Worm (Caenorhabditis elegans) whole organism, midembryonic: ENCODE results near the gene srz-31.

Experiments used
- T22C8.4 ChIP-seq: fragments of 200-800 bp; sonication (Bioruptor generic); IDR thresholded peaks from 2 replicates; pipeline ENCODE4 v1.3.6; 2022; ENCODE audit warnings: missing genetic modification characterization, missing compliant biosample characterization
- cog-1 ChIP-seq: sonication (generic microtip); optimal IDR thresholded peaks from 2 replicates; lab custom pipeline; 2016; ENCODE audit warnings: missing genetic modification characterization, missing compliant biosample characterization
- flt-1 ChIP-seq: fragments of 200-800 bp; sonication (Bioruptor generic); IDR thresholded peaks from 2 replicates; pipeline ENCODE4 v1.3.6; 2022; ENCODE audit warnings: missing genetic modification characterization, missing compliant biosample characterization
- klf-2 ChIP-seq: fragments of 200-800 bp; sonication (Bioruptor generic); conservative IDR thresholded peaks from 2 replicates; pipeline ENCODE4 v1.3.6; 2022; ENCODE audit warnings: missing genetic modification reagents, missing genetic modification characterization, missing compliant biosample characterization
- med-1 ChIP-seq: sonication (generic microtip); optimal IDR thresholded peaks from 2 replicates; lab custom pipeline; 2017; ENCODE audit warnings: missing genetic modification characterization, mild to moderate bottlenecking, missing compliant biosample characterization, antibody characterized with exemption, missing genetic modification reagents; ENCODE audit not compliant: insufficient read depth
- ref-1 ChIP-seq: fragments of 200-800 bp; sonication (Bioruptor generic); conservative IDR thresholded peaks from 2 replicates; pipeline ENCODE4 v1.3.6; 2022; ENCODE audit warnings: missing genetic modification reagents, missing genetic modification characterization, missing compliant biosample characterization
- tab-1 ChIP-seq: fragments of 200-800 bp; sonication (Bioruptor generic); IDR thresholded peaks from 2 replicates; pipeline ENCODE4 v1.3.6; 2022; ENCODE audit warnings: missing genetic modification characterization, missing compliant biosample characterization
- ztf-23 ChIP-seq: fragments of 200-800 bp; sonication (Bioruptor generic); IDR thresholded peaks from 2 replicates; pipeline ENCODE4 v1.3.6; 2022; ENCODE audit warnings: missing genetic modification reagents, missing genetic modification characterization, missing compliant biosample characterization
- ztf-29 ChIP-seq: fragments of 200-800 bp; sonication (Bioruptor generic); IDR thresholded peaks from 2 replicates; pipeline ENCODE4 v1.3.6; 2022; ENCODE audit warnings: missing genetic modification reagents, missing genetic modification characterization, missing compliant biosample characterization

The srz-31 gene

DNA sequence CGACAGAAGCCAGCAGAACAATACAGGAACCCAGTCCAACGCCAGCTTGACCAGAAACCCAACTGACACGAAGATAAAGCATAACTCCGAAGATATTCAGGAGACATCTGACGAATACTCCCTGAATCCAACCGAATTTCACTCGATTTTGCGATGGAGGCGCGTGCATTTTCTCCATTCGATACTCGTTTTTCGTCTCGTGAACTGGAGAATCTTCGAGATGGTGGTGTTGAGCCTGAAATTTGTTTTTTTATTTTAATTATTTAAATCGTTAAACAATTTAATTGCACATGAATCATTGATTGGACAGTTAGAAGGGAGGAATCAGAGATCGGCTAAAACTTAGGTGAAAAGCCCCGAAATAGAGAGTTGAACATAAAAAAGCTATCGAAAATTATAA, 22.8 kb upstream of the srz-31 start:
- TF ChIP-seq med-1 (no peak), cog-1 (tag; lab: Kevin White, UChicago) (no peak), T22C8.4 (GFP tag; lab: Robert Waterston, UW) (no peak), ref-1 (GFP tag; lab: Robert Waterston, UW) (no peak), klf-2 (no peak), flt-1 (GFP tag; lab: Robert Waterston, UW) (no peak), tab-1 (GFP tag; lab: Robert Waterston, UW) (no peak), ztf-29 (no peak), ztf-23 (no peak)

DNA sequence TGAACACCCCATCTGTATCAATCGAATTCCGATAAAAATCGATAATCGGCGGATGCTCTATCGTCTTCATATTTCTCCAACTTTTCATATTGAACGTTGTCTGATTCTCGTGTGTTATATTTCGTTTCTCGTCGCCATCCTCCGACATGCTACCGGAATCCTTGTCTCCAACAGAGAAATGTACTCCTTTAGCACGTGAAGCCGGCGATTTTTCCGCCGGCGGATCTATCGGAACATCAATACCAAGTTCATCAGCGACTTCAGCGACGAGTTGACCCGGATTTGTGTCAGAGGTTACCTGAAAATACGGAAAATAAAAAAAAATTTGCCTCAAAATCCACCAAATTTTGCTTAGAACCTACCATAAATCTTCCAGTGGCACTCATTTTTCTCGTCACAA, 22.1 kb upstream of the srz-31 start:
- TF ChIP-seq ref-1 (GFP tag; lab: Robert Waterston, UW) (no peak), flt-1 (GFP tag; lab: Robert Waterston, UW) (no peak), klf-2 (no peak), cog-1 (tag; lab: Kevin White, UChicago) (no peak), tab-1 (GFP tag; lab: Robert Waterston, UW) (no peak), T22C8.4 (GFP tag; lab: Robert Waterston, UW) (no peak), ztf-23 (no peak), ztf-29 (no peak), med-1 (no peak)

DNA sequence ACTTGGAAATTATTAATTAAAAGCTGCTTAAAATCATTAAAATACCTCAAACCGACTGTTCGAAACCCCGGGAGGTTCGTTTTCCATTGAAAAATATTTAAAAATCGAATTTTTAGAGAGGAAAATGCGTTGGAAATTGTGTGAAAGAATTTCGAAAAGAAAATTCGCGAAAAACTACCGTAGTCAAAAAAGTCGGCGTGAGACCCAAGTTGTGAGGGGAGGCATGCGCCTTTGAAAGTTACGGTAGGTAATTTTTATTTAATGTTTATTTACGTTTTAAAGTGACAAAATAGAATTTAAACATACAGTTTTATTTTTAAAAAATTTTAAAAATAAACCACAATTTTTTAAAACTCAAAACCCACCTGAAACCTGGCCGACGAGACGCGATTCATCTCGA, 21.6 kb upstream of the srz-31 start:
- no peak for TF ChIP-seq cog-1 (tag; lab: Kevin White, UChicago)
- no peak for TF ChIP-seq ref-1 (GFP tag; lab: Robert Waterston, UW)
- no peak for TF ChIP-seq flt-1 (GFP tag; lab: Robert Waterston, UW)
- TF ChIP-seq ztf-29 = no peak
- TF ChIP-seq T22C8.4 (GFP tag; lab: Robert Waterston, UW) = no peak
- TF ChIP-seq tab-1 (GFP tag; lab: Robert Waterston, UW) = no peak

DNA sequence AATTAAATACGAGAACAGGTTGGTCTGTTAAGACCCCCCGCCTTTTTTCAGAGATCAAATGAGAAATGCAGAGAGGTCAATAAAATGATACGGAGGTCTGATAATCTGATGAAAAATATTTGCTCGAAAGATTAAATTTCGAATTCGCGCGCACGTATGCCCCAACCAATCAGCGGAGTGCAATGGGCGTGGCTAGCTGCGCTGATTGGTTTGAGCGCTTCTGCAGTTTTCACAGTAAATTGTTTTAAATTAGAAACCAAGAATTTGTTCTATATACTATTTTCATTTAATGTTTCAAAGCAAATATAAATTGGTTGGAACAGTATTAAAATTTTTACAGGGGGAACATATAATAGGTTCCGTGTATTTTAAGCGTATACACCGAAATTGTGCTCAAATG, 17.8 kb upstream of the srz-31 start:
- TF ChIP-seq flt-1 (GFP tag; lab: Robert Waterston, UW) (no peak), cog-1 (tag; lab: Kevin White, UChicago) (no peak), T22C8.4 (GFP tag; lab: Robert Waterston, UW) (no peak), klf-2 (no peak)

DNA sequence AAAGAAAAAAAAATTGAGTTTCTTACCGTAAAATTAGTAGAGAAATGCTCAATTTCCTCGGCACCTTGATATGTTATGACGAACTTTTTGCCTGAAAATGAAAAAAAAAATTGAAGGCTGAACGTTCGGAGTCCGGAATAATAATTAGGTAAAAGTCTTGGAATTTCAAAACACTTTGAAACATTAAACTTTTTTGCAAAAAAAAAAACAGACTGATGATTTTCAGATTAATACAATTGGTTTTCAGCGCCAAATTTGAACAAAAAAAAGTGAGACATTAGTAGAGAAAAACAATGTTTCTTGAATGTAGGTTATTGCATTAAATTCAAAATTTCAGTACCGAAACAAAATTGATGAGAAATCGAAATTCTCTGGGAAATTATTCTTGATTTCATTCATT, 13.2 kb upstream of the srz-31 start, which contains the start of gene nkcc-1:
Gene nkcc-1 (minus strand): TSS at position 101 of the 400 bp plus-strand sequence.
- no peak for TF ChIP-seq cog-1 (tag; lab: Kevin White, UChicago)
- no peak for TF ChIP-seq flt-1 (GFP tag; lab: Robert Waterston, UW)
- TF ChIP-seq klf-2 = no peak

DNA sequence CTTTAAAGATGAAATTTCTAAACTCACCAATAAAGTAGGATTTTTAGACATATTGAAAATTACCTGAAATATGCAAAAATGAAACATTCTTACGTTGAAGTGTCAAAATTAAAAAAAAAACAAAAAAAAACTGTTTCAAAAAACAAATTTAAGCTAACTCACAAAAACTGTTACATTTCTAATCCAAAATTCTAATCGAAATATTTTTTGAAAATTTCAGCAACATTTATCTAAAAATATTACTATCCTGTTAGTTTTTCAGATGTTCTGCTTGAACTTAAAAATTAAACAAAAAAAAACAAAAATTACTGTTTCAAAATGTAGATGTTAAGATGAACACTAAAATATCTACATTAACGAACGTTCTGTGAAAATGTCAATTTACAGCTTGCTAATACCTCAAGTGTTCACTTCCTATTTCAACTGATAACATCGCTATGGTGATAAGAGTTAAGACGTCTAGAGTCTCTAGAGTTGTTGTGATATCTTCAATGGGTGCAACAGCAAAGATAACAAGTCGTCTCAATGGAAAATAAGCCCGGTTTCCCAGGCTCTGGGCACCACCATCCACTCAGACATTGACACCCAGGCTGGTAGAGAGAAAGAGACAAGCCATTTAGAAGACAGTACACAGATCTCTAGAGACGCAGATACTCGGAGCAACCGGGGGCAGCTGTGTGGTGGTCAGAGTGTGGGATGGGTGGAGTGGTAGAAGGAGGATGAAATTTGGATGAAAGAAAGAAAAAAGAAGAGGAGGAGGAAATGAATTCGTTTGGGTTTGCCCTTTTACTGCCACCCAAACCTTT, 9.2 kb upstream of the srz-31 start, which contains the start of gene H12I19.115:
Gene H12I19.115 (minus strand): TSS at position 51 of the 806 bp plus-strand sequence.
- TF ChIP-seq klf-2 (no peak), tab-1 (GFP tag; lab: Robert Waterston, UW) (no peak), ref-1 (GFP tag; lab: Robert Waterston, UW) (no peak), ztf-23 (no peak), flt-1 (GFP tag; lab: Robert Waterston, UW) (no peak), cog-1 (tag; lab: Kevin White, UChicago) (no peak), T22C8.4 (GFP tag; lab: Robert Waterston, UW) (no peak), med-1 (no peak), ztf-29 (no peak; the same call in 1 of the 2 replicates)

DNA sequence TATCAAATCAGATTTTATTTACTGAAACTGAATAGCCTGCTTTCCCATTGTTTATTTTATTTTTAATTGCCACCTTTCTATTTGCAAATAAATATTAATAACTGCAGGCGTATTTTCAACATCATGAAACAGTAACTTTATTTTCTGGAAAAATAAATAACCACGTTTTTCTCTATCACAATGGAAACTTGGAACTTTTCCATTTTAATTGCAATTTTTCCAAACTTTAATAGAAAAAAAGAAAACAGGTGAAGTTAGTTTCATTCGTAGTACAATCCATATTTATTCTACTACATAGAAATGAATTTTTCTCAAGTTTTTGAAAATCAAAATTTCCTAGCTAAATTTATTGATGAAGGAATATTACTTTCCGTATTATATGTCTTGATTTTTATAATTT, 8.1 kb upstream of the srz-31 start, which contains the start of gene srz-42:
Gene srz-42 (plus strand): TSS at position 301 of the 400 bp plus-strand sequence.
- TF ChIP-seq flt-1 (GFP tag; lab: Robert Waterston, UW) (no peak), ztf-29 (no peak), ref-1 (GFP tag; lab: Robert Waterston, UW) (no peak), klf-2 (no peak), cog-1 (tag; lab: Kevin White, UChicago) (no peak), tab-1 (GFP tag; lab: Robert Waterston, UW) (no peak), med-1 (no peak), T22C8.4 (GFP tag; lab: Robert Waterston, UW) (no peak), ztf-23 (no peak)

DNA sequence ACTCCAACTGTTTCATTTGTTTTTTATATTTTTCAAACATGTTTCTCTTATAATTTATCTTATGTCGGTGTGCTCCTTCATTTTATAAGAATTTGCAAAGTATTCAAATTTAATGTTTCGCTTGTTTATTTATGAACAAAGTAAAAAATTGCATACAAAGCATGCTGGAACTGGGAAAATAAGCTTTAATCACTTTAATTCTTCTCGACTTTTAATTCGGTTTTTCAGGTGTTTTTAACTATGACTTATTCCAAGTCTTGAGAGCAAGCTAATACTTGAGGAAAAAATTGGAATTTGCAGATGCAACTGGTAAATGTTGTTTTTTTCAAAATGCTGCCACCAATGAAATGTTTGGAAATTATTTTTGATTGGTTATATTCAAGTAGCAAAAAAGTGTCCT, 5.4 kb upstream of the srz-31 start, which contains the start of gene srz-59:
Gene srz-59 (plus strand): TSS at position 301 of the 400 bp plus-strand sequence.
- no peak for TF ChIP-seq cog-1 (tag; lab: Kevin White, UChicago)
- TF ChIP-seq med-1 = no peak
- no peak for TF ChIP-seq ztf-29
- no peak for TF ChIP-seq flt-1 (GFP tag; lab: Robert Waterston, UW)
- no peak for TF ChIP-seq tab-1 (GFP tag; lab: Robert Waterston, UW)
- TF ChIP-seq ref-1 (GFP tag; lab: Robert Waterston, UW) = no peak
- TF ChIP-seq ztf-23 = no peak
- no peak for TF ChIP-seq klf-2
- no peak for TF ChIP-seq T22C8.4 (GFP tag; lab: Robert Waterston, UW)

DNA sequence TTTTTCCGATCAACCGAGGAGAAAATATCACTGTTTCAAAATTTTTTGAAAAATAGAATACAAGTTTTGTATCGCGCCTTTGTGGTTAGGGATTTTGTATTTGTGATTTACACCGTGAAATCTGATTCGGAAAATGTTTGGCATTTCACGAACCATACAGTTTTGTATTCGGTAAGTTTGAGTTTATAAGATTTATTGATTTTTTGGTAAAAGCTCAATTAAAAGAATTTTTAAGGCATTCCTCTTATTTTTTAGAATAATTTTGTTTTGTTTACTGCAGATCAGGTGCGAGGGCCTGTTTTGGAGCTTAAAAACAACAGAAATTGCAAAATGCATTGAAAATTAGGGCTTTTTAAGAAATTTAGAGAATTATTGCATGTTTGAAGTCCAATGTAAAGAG, 3.8 kb upstream of the srz-31 start:
- TF ChIP-seq klf-2 (no peak), tab-1 (GFP tag; lab: Robert Waterston, UW) (no peak), ref-1 (GFP tag; lab: Robert Waterston, UW) (no peak), ztf-29 (no peak), T22C8.4 (GFP tag; lab: Robert Waterston, UW) (no peak), flt-1 (GFP tag; lab: Robert Waterston, UW) (no peak), ztf-23 (no peak), cog-1 (tag; lab: Kevin White, UChicago) (no peak), med-1 (no peak)

DNA sequence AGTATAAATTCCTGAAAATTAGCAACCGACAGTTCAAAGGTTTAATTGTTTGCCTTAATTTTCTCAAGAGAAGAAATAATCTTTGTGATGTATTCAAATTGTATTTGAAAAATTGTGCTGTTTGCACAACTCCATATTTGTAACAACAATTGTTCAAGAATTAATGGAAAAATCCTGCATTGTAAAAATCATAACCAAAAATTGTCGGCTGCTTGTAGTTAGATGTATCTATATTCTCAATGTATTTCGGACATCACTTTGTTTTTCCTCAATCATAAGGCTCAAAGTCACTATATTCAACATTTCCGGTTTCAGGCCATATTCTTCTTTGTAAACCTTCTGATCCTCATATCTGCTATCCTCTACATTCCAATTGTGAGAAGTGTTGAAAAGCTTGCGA, 5.9 kb downstream of the srz-31 start:
- TF ChIP-seq ztf-23 = no peak
